Fruit fly (Drosophila melanogaster): Measurements from ENCODE around the gene CG6356.

The CG6356 gene

dm6 chr3R:24270578-24270977 lies 13.2 kb upstream of the CG6356 start:
- TF ChIP-seq pdm3 (GFP tag; optimal IDR thresholded peaks at IDR 0.05) = no peak
- no peak for TF ChIP-seq CG9139 (GFP tag; optimal IDR thresholded peaks at IDR 0.05)
- no peak for TF ChIP-seq CG11902 (GFP tag; optimal IDR thresholded peaks at IDR 0.05)
- TF ChIP-seq ss (GFP tag; optimal IDR thresholded peaks at IDR 0.05) = no peak
- no peak for TF ChIP-seq CG6792 (GFP tag; optimal IDR thresholded peaks at IDR 0.05)
- TF ChIP-seq salr (GFP tag; optimal IDR thresholded peaks at IDR 0.05) = no peak
- no peak for TF ChIP-seq svp (GFP tag)

DNA sequence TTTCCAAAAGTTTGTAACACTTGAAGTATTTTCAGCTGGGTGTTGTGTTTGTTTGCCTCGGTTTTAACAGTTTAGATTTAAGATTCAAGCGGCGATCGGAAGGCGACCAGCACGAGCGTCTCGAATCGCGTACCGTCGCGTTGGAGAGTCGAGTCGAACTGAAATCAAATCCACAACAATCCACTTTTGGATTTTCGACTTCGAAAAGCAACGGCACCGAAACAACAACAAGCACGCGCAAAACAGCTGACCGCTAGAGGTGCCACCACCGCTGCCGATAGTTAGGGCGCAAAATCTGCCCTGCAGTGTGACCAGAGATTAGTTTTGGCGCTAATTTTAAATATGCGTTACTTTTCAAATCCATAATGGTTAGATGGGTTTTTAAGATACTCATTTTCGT lies 12.7 kb upstream of the CG6356 start, which contains the start of gene jar:
TSS of gene jar (minus strand) at position 163 of the 400 bp plus-strand sequence.
- no peak for TF ChIP-seq CG31627 (GFP tag; optimal IDR thresholded peaks at IDR 0.05)
- peak; percentile 42 for TF ChIP-seq esn (GFP tag; optimal IDR thresholded peaks at IDR 0.05)
- TF ChIP-seq CG6808 (GFP tag; optimal IDR thresholded peaks at IDR 0.05) = no peak
- no peak for TF ChIP-seq CG32006 (GFP tag; optimal IDR thresholded peaks at IDR 0.05)
- TF ChIP-seq CG6276 (GFP tag; optimal IDR thresholded peaks at IDR 0.05) = no peak
- no peak for TF ChIP-seq OdsH (GFP tag; optimal IDR thresholded peaks at IDR 0.05)
- TF ChIP-seq salr (GFP tag; optimal IDR thresholded peaks at IDR 0.05) = no peak
- no peak for TF ChIP-seq CG8319 (GFP tag; optimal IDR thresholded peaks at IDR 0.05)
- no peak for TF ChIP-seq CG16779 (tag; optimal IDR thresholded peaks at IDR 0.05)
- TF ChIP-seq Ets21C (GFP tag; optimal IDR thresholded peaks at IDR 0.05) = no peak
- TF ChIP-seq Eip78C (GFP tag) = peak; percentile 81
- TF ChIP-seq CG11902 (GFP tag; optimal IDR thresholded peaks at IDR 0.05) = no peak
- TF ChIP-seq pdm3 (GFP tag; optimal IDR thresholded peaks at IDR 0.05) = no peak
- peak; percentile 1 for TF ChIP-seq Ets96B (tag; optimal IDR thresholded peaks at IDR 0.05)
- TF ChIP-seq CG9139 (GFP tag; optimal IDR thresholded peaks at IDR 0.05) = peak; percentile 15
- TF ChIP-seq fd85E (GFP tag; optimal IDR thresholded peaks at IDR 0.05) = no peak
- TF ChIP-seq CG7368 (GFP tag; optimal IDR thresholded peaks at IDR 0.05) = no peak
- TF ChIP-seq CG11294 (GFP tag; IDR thresholded peaks at IDR 0.05) = no peak
- peak; percentile 47 for TF ChIP-seq fkh (GFP tag; optimal IDR thresholded peaks at IDR 0.05)
- TF ChIP-seq ss (GFP tag; optimal IDR thresholded peaks at IDR 0.05) = peak; percentile 26 to 39
- no peak for TF ChIP-seq CG8632 (GFP tag; optimal IDR thresholded peaks at IDR 0.05)
- no peak for TF ChIP-seq Smox (GFP tag; optimal IDR thresholded peaks at IDR 0.05)
- TF ChIP-seq CG4318 (GFP tag; optimal IDR thresholded peaks at IDR 0.05) = no peak
- no peak for TF ChIP-seq topi (GFP tag; optimal IDR thresholded peaks at IDR 0.05)
- TF ChIP-seq Sox14 (GFP tag; optimal IDR thresholded peaks at IDR 0.05) = peak; percentile 28
- TF ChIP-seq net (GFP tag; optimal IDR thresholded peaks at IDR 0.05) = no peak
- no peak for TF ChIP-seq Lpt (GFP tag; optimal IDR thresholded peaks at IDR 0.05)
- TF ChIP-seq CG34406 (GFP tag; optimal IDR thresholded peaks at IDR 0.05) = no peak
- no peak for TF ChIP-seq Sox102F (GFP tag; optimal IDR thresholded peaks at IDR 0.05)
- no peak for TF ChIP-seq lz (GFP tag; optimal IDR thresholded peaks at IDR 0.05)
- TF ChIP-seq Blimp-1 (GFP tag; optimal IDR thresholded peaks at IDR 0.05) = no peak
- TF ChIP-seq CG3919 (GFP tag; optimal IDR thresholded peaks at IDR 0.05) = peak; percentile 21
- TF ChIP-seq CG6792 (GFP tag; optimal IDR thresholded peaks at IDR 0.05) = no peak
- TF ChIP-seq fd59A (GFP tag; optimal IDR thresholded peaks at IDR 0.05) = no peak
- TF ChIP-seq Eip93F (GFP tag; optimal IDR thresholded peaks at IDR 0.05) = no peak
- no peak for TF ChIP-seq Sox15 (GFP tag; optimal IDR thresholded peaks at IDR 0.05)
- no peak for TF ChIP-seq Hr38 (GFP tag; optimal IDR thresholded peaks at IDR 0.05)
- TF ChIP-seq svp (GFP tag) = no peak
- TF ChIP-seq achi (GFP tag; optimal IDR thresholded peaks at IDR 0.05) = no peak
- no peak for TF ChIP-seq Hr4 (GFP tag; optimal IDR thresholded peaks at IDR 0.05)
- TF ChIP-seq Met (GFP tag; optimal IDR thresholded peaks at IDR 0.05) = no peak
- no peak for TF ChIP-seq acj6 (GFP tag; optimal IDR thresholded peaks at IDR 0.05)
- TF ChIP-seq CG15336 (GFP tag; IDR thresholded peaks at IDR 0.05) = peak; percentile 42; the same call in 1 of the 2 replicates
- peak; percentile 27 for TF ChIP-seq Eip75B (GFP tag; optimal IDR thresholded peaks at IDR 0.05)
- no peak for TF ChIP-seq CG10669 (GFP tag; optimal IDR thresholded peaks at IDR 0.05)
- TF ChIP-seq eg (GFP tag; IDR thresholded peaks at IDR 0.05) = peak; percentile 24; the same call in 1 of the 3 replicates
- peak; percentile 42 for TF ChIP-seq dsx (GFP tag; optimal IDR thresholded peaks at IDR 0.05; ENCODE audit: poor library complexity, severe bottlenecking)
- no peak for TF ChIP-seq cyc (GFP tag; optimal IDR thresholded peaks at IDR 0.05)
- TF ChIP-seq CG1621 (tag; optimal IDR thresholded peaks at IDR 0.05) = peak; percentile 10
- TF ChIP-seq dac (GFP tag; optimal IDR thresholded peaks at IDR 0.05) = no peak
